Fruit fly (Drosophila melanogaster): ENCODE measurements around the gene ex.

ex gene

DNA sequence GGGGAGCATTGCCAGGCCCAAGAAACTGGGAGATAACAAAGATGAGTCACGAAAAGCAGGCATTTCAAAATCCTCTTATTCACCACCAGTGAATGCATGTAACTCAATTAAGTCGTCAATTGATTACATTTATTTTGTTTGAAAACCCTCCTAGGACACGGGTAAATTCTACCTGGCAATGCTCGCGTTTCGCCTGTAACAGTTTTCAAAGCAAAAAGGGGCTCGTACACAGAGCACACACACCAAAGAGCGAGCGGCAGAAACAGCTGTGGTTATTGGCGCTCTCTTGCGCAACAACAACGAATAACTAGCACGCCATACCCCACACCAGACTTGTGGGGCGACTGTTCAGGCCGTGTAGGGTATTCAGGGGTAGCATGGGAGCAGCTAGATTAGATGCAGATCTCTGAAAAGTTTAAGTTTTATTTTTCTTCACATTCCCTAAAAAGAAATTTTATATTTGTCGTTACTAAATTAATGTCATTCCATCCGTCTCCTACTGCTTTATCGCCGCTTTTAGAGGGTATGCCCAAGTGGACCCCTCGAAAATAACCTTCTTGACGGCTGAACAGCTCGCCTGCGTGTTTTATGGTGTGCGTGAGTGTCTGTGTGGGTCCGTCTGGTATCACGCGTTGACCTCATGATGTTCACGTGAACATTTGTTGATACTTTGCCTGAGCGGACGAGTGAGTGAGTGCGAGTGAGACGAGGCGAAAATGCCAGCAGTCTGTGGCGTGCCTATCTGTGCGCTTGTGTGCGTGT is 49.8 kb downstream of the ex start (continued):
- TF ChIP-seq ken (GFP tag; IDR thresholded peaks at IDR 0.05) (no peak), CG1603 (tag; optimal IDR thresholded peaks at IDR 0.05) (peak; percentile 99), kni (GFP tag; optimal IDR thresholded peaks at IDR 0.05) (peak; percentile 99), Fer3 (tag; optimal IDR thresholded peaks at IDR 0.05) (peak; percentile 100), H15 (GFP tag; IDR thresholded peaks at IDR 0.05) (no peak), gsb-n (tag; optimal IDR thresholded peaks at IDR 0.05) (peak; percentile 100), CG18011 (GFP tag; optimal IDR thresholded peaks at IDR 0.05) (peak; percentile 95), hb (GFP tag; IDR thresholded peaks at IDR 0.05; ENCODE audit: partially characterized antibody) (no peak), pros (GFP tag; optimal IDR thresholded peaks at IDR 0.05) (peak; percentile 90), Doc2 (GFP tag; IDR thresholded peaks at IDR 0.05) (no peak), sd (tag; optimal IDR thresholded peaks at IDR 0.05) (peak; percentile 100), Gug (GFP tag; IDR thresholded peaks at IDR 0.05) (peak; percentile 100), p53 (GFP tag; optimal IDR thresholded peaks at IDR 0.05) (peak; percentile 100), CG9437 (GFP tag; optimal IDR thresholded peaks at IDR 0.05) (peak; percentile 98), CG32532 (GFP tag; IDR thresholded peaks at IDR 0.05) (no peak), knrl (GFP tag; IDR thresholded peaks at IDR 0.05; ENCODE audit: partially characterized antibody) (no peak), Tbp (GFP tag; optimal IDR thresholded peaks at IDR 0.05) (no peak), Hmx (GFP tag; optimal IDR thresholded peaks at IDR 0.05) (peak; percentile 99), fu2 (GFP tag; optimal IDR thresholded peaks at IDR 0.05) (peak; percentile 100), CG4424 (GFP tag; optimal IDR thresholded peaks at IDR 0.05) (peak; percentile 100), CG2199 (GFP tag; IDR thresholded peaks at IDR 0.05) (no peak), CG1529 (GFP tag; optimal IDR thresholded peaks at IDR 0.05) (peak; percentile 100), CG2116 (GFP tag; optimal IDR thresholded peaks at IDR 0.05) (peak; percentile 96), zf30C (GFP tag; optimal IDR thresholded peaks at IDR 0.05) (peak; percentile 59), peb (GFP tag; IDR thresholded peaks at IDR 0.05) (no peak), CG4707 (GFP tag; optimal IDR thresholded peaks at IDR 0.05) (peak; percentile 99), Antp (GFP tag; optimal IDR thresholded peaks at IDR 0.05) (peak; percentile 100), Hr39 (optimal IDR thresholded peaks at IDR 0.05) (no peak), CG6854 (GFP tag; optimal IDR thresholded peaks at IDR 0.05) (peak; percentile 100), CG17829 (tag; optimal IDR thresholded peaks at IDR 0.05) (peak; percentile 100), phol (tag; optimal IDR thresholded peaks at IDR 0.05) (peak; percentile 100), CG10267 (tag; optimal IDR thresholded peaks at IDR 0.05) (peak; percentile 100), Optix (GFP tag; IDR thresholded peaks at IDR 0.05) (no peak), Pdp1 (GFP tag; optimal IDR thresholded peaks at IDR 0.05) (peak; percentile 100), CG7786 (GFP tag; optimal IDR thresholded peaks at IDR 0.05) (peak; percentile 100), CG2129 (GFP tag; IDR thresholded peaks at IDR 0.05; ENCODE audit: partially characterized antibody) (no peak), CG16779 (GFP tag; IDR thresholded peaks at IDR 0.05) (no peak), CG10321 (GFP tag; IDR thresholded peaks at IDR 0.05) (no peak), CG17328 (GFP tag; IDR thresholded peaks at IDR 0.05) (no peak), E2f2 (GFP tag; IDR thresholded peaks at IDR 0.05) (no peak), yki (optimal IDR thresholded peaks at IDR 0.05) (peak; percentile 60), Fer1 (GFP tag; optimal IDR thresholded peaks at IDR 0.05) (peak; percentile 100), ab (GFP tag; optimal IDR thresholded peaks at IDR 0.05) (peak; percentile 100), E2f1 (GFP tag; IDR thresholded peaks at IDR 0.05) (no peak), wek (GFP tag; optimal IDR thresholded peaks at IDR 0.05) (peak; percentile 98), pzg (GFP tag; optimal IDR thresholded peaks at IDR 0.05) (peak; percentile 79), toy (GFP tag; IDR thresholded peaks at IDR 0.05) (no peak), CG4820 (GFP tag; optimal IDR thresholded peaks at IDR 0.05) (peak; percentile 100), CG10543 (GFP tag; optimal IDR thresholded peaks at IDR 0.05) (peak; percentile 100), CG2875 (GFP tag; optimal IDR thresholded peaks at IDR 0.05) (peak; percentile 100)
